Worm (Caenorhabditis elegans): ENCODE data around the gene tomm-7.

DNA sequence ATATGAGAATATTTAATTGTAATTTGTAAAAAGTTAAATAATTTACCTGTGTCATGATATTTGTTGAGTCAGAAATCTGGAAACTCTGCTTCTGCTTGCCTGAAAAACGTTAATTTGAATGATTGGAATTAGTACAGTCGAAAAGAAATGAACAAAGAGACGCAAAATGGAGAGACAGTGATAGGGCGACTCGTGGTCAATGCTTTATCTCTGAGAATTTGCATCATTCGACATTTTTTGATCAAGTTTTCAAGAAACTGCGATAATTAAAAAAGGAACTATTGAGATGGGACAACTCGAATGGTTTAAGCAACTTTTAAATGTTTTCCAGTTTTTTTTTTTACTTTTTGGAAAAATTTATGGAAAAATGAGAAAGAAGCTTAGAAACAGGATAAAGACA, 1.5 kb downstream of the tomm-7 start, which contains the start of gene cuc-1:
- no peak for TF ChIP-seq xnd-1 (tag; optimal IDR thresholded peaks at IDR 0.05)
- TF ChIP-seq C06A6.2 (GFP tag; conservative IDR thresholded peaks at IDR 0.05), result no peak
- no peak for TF ChIP-seq rpc-1 (optimal IDR thresholded peaks at IDR 0.05)
- TF ChIP-seq rpc-1 (tag; optimal IDR thresholded peaks at IDR 0.05), result no peak
- TF ChIP-seq ztf-3 (GFP tag; optimal IDR thresholded peaks at IDR 0.05), result no peak
- no peak for TF ChIP-seq unc-62 (GFP tag; optimal IDR thresholded peaks at IDR 0.05)
- no peak for TF ChIP-seq F23B12.7 (tag; optimal IDR thresholded peaks at IDR 0.05; ENCODE audit: insufficient read depth)
- no peak for TF ChIP-seq chd-7 (tag; optimal IDR thresholded peaks at IDR 0.05)
- TF ChIP-seq C17E4.6 (GFP tag; IDR thresholded peaks at IDR 0.05), result no peak
- TF ChIP-seq sea-2 (GFP tag; IDR thresholded peaks at IDR 0.05), result no peak
- no peak for TF ChIP-seq aptf-3 (GFP tag; IDR thresholded peaks at IDR 0.05)
- no peak for TF ChIP-seq T26A5.8 (tag; optimal IDR thresholded peaks at IDR 0.05)
- TF ChIP-seq let-607 (tag; optimal IDR thresholded peaks at IDR 0.05), result no peak
